Worm (Caenorhabditis elegans) whole organism, mixed stage, embryonic: ENCODE data around the gene srh-292.

ENCODE experiments used
- M03D4.4 ChIP-seq: sonication (generic microtip); optimal IDR thresholded peaks from 2 replicates; lab custom pipeline; 2017; ENCODE audit warnings: mild to moderate bottlenecking, missing genetic modification characterization, missing compliant biosample characterization
- bed-3 ChIP-seq: fragments of 200-800 bp; sonication (Bioruptor generic); optimal IDR thresholded peaks from 3 replicates; lab custom pipeline; 2018; ENCODE audit warnings: mild to moderate bottlenecking, missing genetic modification characterization, moderate library complexity, missing compliant biosample characterization
- blmp-1 ChIP-seq: fragments of 150-350 bp; optimal IDR thresholded peaks from 2 replicates; lab custom pipeline; 2014; ENCODE audit warnings: missing biosample characterization, missing genetic modification characterization
- ceh-39 ChIP-seq: fragments of 150-350 bp; optimal IDR thresholded peaks from 2 replicates; lab custom pipeline; 2014; ENCODE audit warnings: missing biosample characterization, missing genetic modification characterization
- ceh-43 ChIP-seq: fragments of 200-800 bp; sonication (Bioruptor generic); optimal IDR thresholded peaks from 2 replicates; lab custom pipeline; 2018; ENCODE audit warnings: mild to moderate bottlenecking, missing genetic modification characterization, moderate library complexity, missing compliant biosample characterization
- ces-1 ChIP-seq: fragments of 150-350 bp; optimal IDR thresholded peaks from 2 replicates; lab custom pipeline; 2014; ENCODE audit warnings: missing biosample characterization, missing genetic modification reagents, missing genetic modification characterization
- cnd-1 ChIP-seq: fragments of 200-800 bp; sonication (Bioruptor generic); optimal IDR thresholded peaks from 2 replicates; lab custom pipeline; 2018; ENCODE audit warnings: mild to moderate bottlenecking, missing genetic modification characterization, missing compliant biosample characterization
- drap-1 ChIP-seq: fragments of 200-800 bp; sonication (Bioruptor generic); optimal IDR thresholded peaks from 3 replicates; lab custom pipeline; 2018; ENCODE audit warnings: mild to moderate bottlenecking, missing genetic modification characterization, missing compliant biosample characterization
- elt-3 ChIP-seq: fragments of 150-350 bp; optimal IDR thresholded peaks from 2 replicates; lab custom pipeline; 2014; ENCODE audit warnings: missing biosample characterization, missing genetic modification characterization
- flh-1 ChIP-seq: fragments of 200-800 bp; sonication (Bioruptor generic); optimal IDR thresholded peaks from 2 replicates; lab custom pipeline; 2018; ENCODE audit warnings: mild to moderate bottlenecking, missing genetic modification characterization, moderate library complexity, missing compliant biosample characterization
- ham-2 ChIP-seq: fragments of 200-800 bp; sonication (Bioruptor generic); optimal IDR thresholded peaks from 2 replicates; lab custom pipeline; 2018; ENCODE audit warnings: mild to moderate bottlenecking, missing genetic modification characterization, missing compliant biosample characterization
- hlh-1 ChIP-seq: fragments of 150-350 bp; optimal IDR thresholded peaks from 2 replicates; lab custom pipeline; 2014; ENCODE audit warnings: missing biosample characterization, missing genetic modification reagents, missing genetic modification characterization
- lin-13 ChIP-seq: fragments of 150-350 bp; optimal IDR thresholded peaks from 2 replicates; lab custom pipeline; 2014; ENCODE audit warnings: missing biosample characterization, missing genetic modification characterization
- lin-32 ChIP-seq: fragments of 200-800 bp; sonication (Bioruptor generic); optimal IDR thresholded peaks from 2 replicates; lab custom pipeline; 2018; ENCODE audit warnings: mild to moderate bottlenecking, missing genetic modification characterization, missing compliant biosample characterization
- lsy-2 ChIP-seq: fragments of 150-350 bp; optimal IDR thresholded peaks from 2 replicates; lab custom pipeline; 2014; ENCODE audit warnings: missing biosample characterization, missing genetic modification characterization
- mab-5 ChIP-seq: fragments of 150-350 bp; optimal IDR thresholded peaks from 2 replicates; lab custom pipeline; 2014; ENCODE audit warnings: missing biosample characterization, missing genetic modification characterization
- mep-1 ChIP-seq: fragments of 150-350 bp; optimal IDR thresholded peaks from 2 replicates; lab custom pipeline; 2017; ENCODE audit warnings: missing biosample characterization, missing genetic modification reagents, missing genetic modification characterization, inconsistent platforms
- nhr-12 ChIP-seq: fragments of 150-350 bp; optimal IDR thresholded peaks from 2 replicates; lab custom pipeline; 2014; ENCODE audit warnings: missing biosample characterization, missing genetic modification characterization
- nhr-2 ChIP-seq: fragments of 150-350 bp; optimal IDR thresholded peaks from 2 replicates; lab custom pipeline; 2014; ENCODE audit warnings: missing biosample characterization, missing genetic modification characterization
- nhr-237 ChIP-seq: fragments of 150-350 bp; optimal IDR thresholded peaks from 2 replicates; lab custom pipeline; 2014; ENCODE audit warnings: missing biosample characterization, missing genetic modification characterization
- nhr-28 ChIP-seq: fragments of 150-350 bp; optimal IDR thresholded peaks from 2 replicates; lab custom pipeline; 2014; ENCODE audit warnings: missing biosample characterization, missing genetic modification characterization
- nhr-76 ChIP-seq: sonication (generic microtip); optimal IDR thresholded peaks from 2 replicates; lab custom pipeline; 2017; ENCODE audit warnings: missing biosample characterization, missing genetic modification characterization
- pha-4 ChIP-seq: fragments of 150-350 bp; optimal IDR thresholded peaks from 2 replicates; lab custom pipeline; 2018; ENCODE audit warnings: missing biosample characterization, missing genetic modification reagents, missing genetic modification characterization
- sem-2 ChIP-seq: fragments of 200-800 bp; sonication (Bioruptor generic); optimal IDR thresholded peaks from 2 replicates; lab custom pipeline; 2018; ENCODE audit warnings: mild to moderate bottlenecking, missing genetic modification characterization, missing compliant biosample characterization
- snpc-4 ChIP-seq: fragments of 150-350 bp; optimal IDR thresholded peaks from 2 replicates; lab custom pipeline; 2014; ENCODE audit warnings: missing biosample characterization, missing genetic modification characterization
- sptf-1 ChIP-seq: sonication (generic microtip); optimal IDR thresholded peaks from 2 replicates; lab custom pipeline; 2017; ENCODE audit warnings: mild to moderate bottlenecking, missing genetic modification characterization, moderate library complexity, missing compliant biosample characterization
- tbx-8 ChIP-seq: fragments of 200-800 bp; sonication (Bioruptor generic); optimal IDR thresholded peaks from 2 replicates; lab custom pipeline; 2018; ENCODE audit warnings: mild to moderate bottlenecking, missing genetic modification characterization, moderate library complexity, missing compliant biosample characterization
- unc-120 ChIP-seq: sonication (generic microtip); optimal IDR thresholded peaks from 2 replicates; lab custom pipeline; 2017; ENCODE audit warnings: missing genetic modification characterization, missing compliant biosample characterization; ENCODE audit not compliant: poor library complexity, severe bottlenecking
- unc-39 ChIP-seq: fragments of 150-350 bp; optimal IDR thresholded peaks from 2 replicates; lab custom pipeline; 2014; ENCODE audit warnings: missing biosample characterization, missing genetic modification characterization
- zip-8 ChIP-seq: fragments of 150-350 bp; optimal IDR thresholded peaks from 2 replicates; lab custom pipeline; 2014; ENCODE audit warnings: missing biosample characterization, missing genetic modification characterization
- ztf-11 ChIP-seq: fragments of 150-350 bp; optimal IDR thresholded peaks from 2 replicates; lab custom pipeline; 2014; ENCODE audit warnings: missing biosample characterization, missing genetic modification characterization

Gene srh-292

DNA sequence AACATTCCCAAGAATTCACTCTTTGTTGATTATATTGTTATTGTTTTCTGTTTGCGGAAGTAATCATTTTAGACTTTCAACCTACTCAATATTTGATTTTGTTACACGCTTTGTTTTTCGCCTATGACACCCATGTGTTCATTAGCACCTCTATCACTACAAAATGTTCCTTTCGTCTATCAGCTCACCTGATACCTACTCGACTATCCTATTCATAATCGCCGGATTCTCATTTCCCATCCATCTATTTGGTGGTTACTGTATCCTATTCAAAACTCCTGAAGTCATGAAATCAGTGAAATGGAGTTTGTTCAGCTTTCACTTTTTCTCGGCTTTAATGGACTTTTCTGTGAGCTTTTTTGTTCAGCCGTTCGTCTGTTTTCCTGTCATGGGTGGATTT lies 2.8 kb downstream of the srh-292 start, which contains the start of gene srh-291:
Gene srh-291 (plus strand): TSS at position 301 of the 400 bp plus-strand sequence.
- TF ChIP-seq ces-1 (GFP tag; lab: Kevin White, UChicago) = no peak
- no peak for TF ChIP-seq mep-1
- no peak for TF ChIP-seq hlh-1 (tag; lab: Kevin White, UChicago)
- TF ChIP-seq nhr-12 (tag; lab: Kevin White, UChicago) = no peak
- TF ChIP-seq nhr-2 (tag; lab: Kevin White, UChicago) = no peak
- no peak for TF ChIP-seq flh-1 (GFP tag; lab: Kevin White, UChicago)
- no peak for TF ChIP-seq sem-2 (GFP tag; lab: Kevin White, UChicago)
- TF ChIP-seq ztf-11 (tag; lab: Kevin White, UChicago) = no peak
- no peak for TF ChIP-seq nhr-28 (tag; lab: Kevin White, UChicago)
- TF ChIP-seq elt-3 (tag; lab: Kevin White, UChicago) = no peak
- no peak for TF ChIP-seq lsy-2

DNA sequence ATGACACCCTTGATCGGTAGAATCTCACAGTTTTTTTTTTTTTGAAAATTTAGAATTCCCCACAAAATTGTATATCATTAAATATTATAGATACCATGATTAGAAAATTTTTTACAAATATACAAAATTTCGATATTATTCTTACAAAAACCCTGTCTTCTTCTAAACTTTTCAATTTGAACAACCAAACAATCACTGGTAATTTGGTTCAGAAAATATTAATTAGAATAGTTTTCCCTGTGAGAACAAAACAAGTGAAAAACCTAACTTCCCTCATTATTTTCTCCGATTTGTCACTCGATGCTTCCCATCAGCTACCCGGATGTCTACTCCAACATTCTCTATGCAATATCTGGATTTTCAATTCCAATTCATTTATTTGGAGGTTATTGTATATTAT lies 7.5 kb downstream of the srh-292 start, which contains the start of gene srh-296:
Gene srh-296 (plus strand): TSS at position 301 of the 400 bp plus-strand sequence.
- no peak for TF ChIP-seq nhr-28 (tag; lab: Kevin White, UChicago)
- no peak for TF ChIP-seq mab-5 (tag; lab: Kevin White, UChicago)
- TF ChIP-seq sptf-1 (tag; lab: Kevin White, UChicago) = no peak
- TF ChIP-seq M03D4.4 (tag; lab: Kevin White, UChicago) = no peak
- TF ChIP-seq unc-39 (tag; lab: Kevin White, UChicago) = no peak
- no peak for TF ChIP-seq bed-3 (GFP tag; lab: Kevin White, UChicago)
- no peak for TF ChIP-seq ztf-11 (tag; lab: Kevin White, UChicago)
- no peak for TF ChIP-seq lin-32 (GFP tag; lab: Kevin White, UChicago)
- TF ChIP-seq tbx-8 (GFP tag; lab: Kevin White, UChicago) = no peak
- no peak for TF ChIP-seq ceh-43
- TF ChIP-seq ces-1 (GFP tag; lab: Kevin White, UChicago) = no peak

DNA sequence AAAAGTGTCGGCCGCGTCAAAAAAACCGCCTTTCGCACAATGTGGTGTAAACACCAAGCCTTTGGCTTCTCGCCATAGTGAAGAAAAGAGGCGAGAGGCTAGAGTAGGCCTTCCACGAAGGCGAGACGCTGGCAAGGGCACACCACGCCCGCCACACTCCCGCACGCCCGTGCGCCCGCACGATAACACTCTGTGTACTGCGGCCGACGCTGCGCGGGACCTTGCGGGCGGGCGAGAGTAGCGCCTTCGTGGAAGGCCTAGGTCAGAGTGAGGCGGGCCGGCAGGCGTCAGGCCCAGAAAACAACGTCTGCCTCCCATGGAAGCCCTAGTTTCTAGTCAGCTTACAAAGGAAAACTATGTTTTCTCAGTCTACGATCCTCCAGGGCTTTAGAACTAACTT lies 9.6 kb downstream of the srh-292 start:
- TF ChIP-seq elt-3 (tag; lab: Kevin White, UChicago) (no peak), hlh-1 (tag; lab: Kevin White, UChicago) (no peak), drap-1 (GFP tag; lab: Kevin White, UChicago) (no peak)
- TF ChIP-seq, all 35 proteins: peak for 0

DNA sequence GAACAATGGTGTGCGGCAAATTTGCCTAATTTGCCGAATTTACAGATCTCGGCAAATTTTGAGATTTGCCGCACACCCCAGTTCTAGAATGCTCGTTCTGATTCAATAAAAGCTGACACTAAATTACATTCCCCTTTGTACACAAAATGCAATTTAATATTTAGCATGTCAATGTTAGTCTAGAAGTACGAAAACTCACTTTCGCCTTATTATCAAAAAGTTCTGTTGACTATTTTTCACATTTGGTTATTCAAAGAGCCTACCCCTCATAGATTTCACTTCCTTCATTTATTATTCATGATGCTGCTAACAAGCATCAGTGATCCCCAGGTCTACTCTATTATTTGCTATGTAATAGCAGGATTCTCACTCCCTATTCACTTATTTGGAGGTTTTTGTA lies 16.0 kb downstream of the srh-292 start, which contains the start of gene srh-298:
Gene srh-298 (plus strand): TSS at position 301 of the 400 bp plus-strand sequence.
- TF ChIP-seq hlh-1 (tag; lab: Kevin White, UChicago) = no peak
- TF ChIP-seq elt-3 (tag; lab: Kevin White, UChicago) = no peak
- TF ChIP-seq mab-5 (tag; lab: Kevin White, UChicago) = no peak
- no peak for TF ChIP-seq snpc-4 (tag; lab: Kevin White, UChicago)
- no peak for TF ChIP-seq nhr-237 (tag; lab: Kevin White, UChicago)
- no peak for TF ChIP-seq zip-8 (tag; lab: Kevin White, UChicago)
- no peak for TF ChIP-seq drap-1 (GFP tag; lab: Kevin White, UChicago)
- TF ChIP-seq tbx-8 (GFP tag; lab: Kevin White, UChicago) = no peak
- TF ChIP-seq pha-4 (tag; lab: Kevin White, UChicago) = no peak
- no peak for TF ChIP-seq nhr-12 (tag; lab: Kevin White, UChicago)
- TF ChIP-seq nhr-76 = no peak
- no peak for TF ChIP-seq sem-2 (GFP tag; lab: Kevin White, UChicago)
- TF ChIP-seq mep-1 = no peak
- no peak for TF ChIP-seq unc-39 (tag; lab: Kevin White, UChicago)
- TF ChIP-seq ceh-39 (tag; lab: Kevin White, UChicago) = no peak
- TF ChIP-seq bed-3 (GFP tag; lab: Kevin White, UChicago) = no peak
- TF ChIP-seq nhr-28 (tag; lab: Kevin White, UChicago) = no peak
- no peak for TF ChIP-seq lsy-2

DNA sequence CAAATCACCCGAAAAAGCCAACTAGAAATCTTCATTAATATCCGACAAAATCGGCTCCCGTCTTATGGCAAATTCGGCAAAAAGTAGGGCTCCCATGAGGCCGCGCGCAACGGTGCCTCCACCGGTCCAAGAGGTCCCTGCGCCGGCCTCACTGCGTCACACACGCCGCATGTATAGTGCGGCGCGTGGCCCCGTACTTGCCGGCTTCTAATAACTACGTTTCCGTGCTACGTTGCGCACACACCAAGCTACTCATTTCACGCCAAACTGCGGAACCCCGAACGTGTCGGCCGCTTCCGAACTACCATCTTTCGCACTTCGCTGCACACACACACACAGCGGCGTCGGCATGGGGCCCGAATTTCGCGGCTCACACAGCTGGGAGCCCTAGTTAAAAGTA lies 17.1 kb downstream of the srh-292 start:
- TF ChIP-seq lin-32 (GFP tag; lab: Kevin White, UChicago) (no peak), unc-120 (no peak), unc-39 (tag; lab: Kevin White, UChicago) (no peak), blmp-1 (no peak), elt-3 (tag; lab: Kevin White, UChicago) (no peak), mep-1 (no peak), nhr-76 (no peak)

DNA sequence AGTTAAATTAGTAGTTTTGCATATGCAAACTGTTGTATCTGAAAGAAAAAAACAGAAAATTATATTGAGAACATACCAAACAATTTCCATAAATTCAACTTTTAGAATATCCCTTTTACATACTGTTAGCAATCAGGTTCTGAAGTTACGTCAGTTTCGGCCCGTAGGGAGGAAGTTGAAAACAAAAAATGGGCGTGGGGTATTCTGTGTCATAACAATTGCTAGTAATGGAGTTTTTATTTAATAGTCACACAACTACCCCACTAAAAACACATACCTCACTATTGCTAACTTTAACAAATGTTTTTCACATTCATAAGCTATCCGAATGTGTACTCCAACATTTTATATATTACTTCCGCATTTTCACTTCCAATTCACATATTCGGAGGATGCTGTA lies 19.2 kb downstream of the srh-292 start, which contains the start of gene srh-300:
Gene srh-300 (plus strand): TSS at position 301 of the 400 bp plus-strand sequence.
- no peak for TF ChIP-seq bed-3 (GFP tag; lab: Kevin White, UChicago)
- no peak for TF ChIP-seq flh-1 (GFP tag; lab: Kevin White, UChicago)
- no peak for TF ChIP-seq ceh-43
- no peak for TF ChIP-seq zip-8 (tag; lab: Kevin White, UChicago)
- no peak for TF ChIP-seq drap-1 (GFP tag; lab: Kevin White, UChicago)
- no peak for TF ChIP-seq M03D4.4 (tag; lab: Kevin White, UChicago)
- TF ChIP-seq ham-2 (GFP tag; lab: Kevin White, UChicago) = no peak
- TF ChIP-seq elt-3 (tag; lab: Kevin White, UChicago) = no peak
- no peak for TF ChIP-seq lin-13 (tag; lab: Kevin White, UChicago)
- TF ChIP-seq snpc-4 (tag; lab: Kevin White, UChicago) = no peak
- TF ChIP-seq nhr-28 (tag; lab: Kevin White, UChicago) = no peak
- TF ChIP-seq cnd-1 = no peak
- no peak for TF ChIP-seq sptf-1 (tag; lab: Kevin White, UChicago)
- TF ChIP-seq pha-4 (tag; lab: Kevin White, UChicago) = no peak
- TF ChIP-seq mab-5 (tag; lab: Kevin White, UChicago) = no peak
